Fruit fly (Drosophila melanogaster) whole organism, wandering third instar larva: ENCODE data around the gene Fic.
A peak's percentile ranks its signal among the peaks of the same experiment; 100 is the strongest.

Experiments used
- Abd-B ChIP-seq: fragments of >200 bp; optimal IDR thresholded peaks from 2 replicates; lab custom pipeline; 2017; ENCODE audit warnings: missing biosample characterization, missing genetic modification characterization
- CG32264 ChIP-seq: fragments of 200-800 bp; sonication (Bioruptor generic); optimal IDR thresholded peaks from 2 replicates; lab custom pipeline; 2016; ENCODE audit warnings: missing biosample characterization, missing genetic modification characterization
- CG9705 ChIP-seq: fragments of 200-800 bp; sonication (Bioruptor generic); optimal IDR thresholded peaks from 2 replicates; lab custom pipeline; 2018; ENCODE audit warnings: missing biosample characterization, mild to moderate bottlenecking, missing genetic modification characterization
- Dif ChIP-seq: fragments of 200-275, 200-300 bp; sonication (Bioruptor generic); optimal IDR thresholded peaks from 2 replicates; lab custom pipeline; 2018; ENCODE audit warnings: missing biosample characterization, missing genetic modification characterization; ENCODE audit not compliant: partially characterized antibody
- GATAd ChIP-seq: sonication (Bioruptor generic); optimal IDR thresholded peaks from 2 replicates; lab custom pipeline; 2016; ENCODE audit warnings: missing biosample characterization, missing genetic modification characterization
- HLH106 ChIP-seq: fragments of 200-800 bp; optimal IDR thresholded peaks from 3 replicates; lab custom pipeline; 2019; ENCODE audit warnings: missing biosample characterization, mild to moderate bottlenecking, missing genetic modification characterization, moderate library complexity
- Hnf4 ChIP-seq: fragments of 200-800 bp; sonication (Bioruptor generic); optimal IDR thresholded peaks from 2 replicates; lab custom pipeline; 2016; ENCODE audit warnings: missing biosample characterization, mild to moderate bottlenecking, missing genetic modification characterization
- Hr78 ChIP-seq: fragments of >200 bp; optimal IDR thresholded peaks from 2 replicates; lab custom pipeline; 2017; ENCODE audit warnings: missing biosample characterization, missing genetic modification characterization
- Hr83 ChIP-seq: fragments of 200-300 bp; sonication (Bioruptor generic); optimal IDR thresholded peaks from 2 replicates; lab custom pipeline; 2016; ENCODE audit warnings: missing biosample characterization, mild to moderate bottlenecking, missing genetic modification characterization, moderate library complexity; ENCODE audit not compliant: poor library complexity, severe bottlenecking
- Jra ChIP-seq: sonication (Bioruptor generic); optimal IDR thresholded peaks from 2 replicates; lab custom pipeline; 2016; ENCODE audit warnings: missing biosample characterization, missing genetic modification characterization
- Mio ChIP-seq: sonication (Bioruptor generic); optimal IDR thresholded peaks from 2 replicates; lab custom pipeline; 2016; ENCODE audit warnings: missing biosample characterization, missing genetic modification characterization
- Myc ChIP-seq: fragments of >200 bp; optimal IDR thresholded peaks from 2 replicates; lab custom pipeline; 2017
- OdsH ChIP-seq: fragments of 200-800 bp; sonication (Bioruptor generic); optimal IDR thresholded peaks from 2 replicates; lab custom pipeline; 2016; ENCODE audit warnings: missing biosample characterization, mild to moderate bottlenecking, missing genetic modification characterization
- Rel ChIP-seq, 2 experiments: fragments of 200-800 bp; sonication (Bioruptor generic) in 1 of 2; optimal IDR thresholded peaks; 2 replicates in 1 of 2; 3 replicates in 1 of 2; lab custom pipeline; 2016 to 2019; ENCODE audit warnings: mild to moderate bottlenecking in 2 of 2, missing biosample characterization in 2 of 2, missing genetic modification characterization in 2 of 2, moderate library complexity in 1 of 2
- Sp1 ChIP-seq: fragments of 200-800 bp; sonication (Bioruptor generic); optimal IDR thresholded peaks from 3 replicates; lab custom pipeline; 2019; ENCODE audit warnings: missing biosample characterization, mild to moderate bottlenecking, missing genetic modification characterization, moderate library complexity
- Vsx2 ChIP-seq: fragments of 200-300, 225-300 bp; sonication (Bioruptor generic); optimal IDR thresholded peaks from 2 replicates; lab custom pipeline; 2018; ENCODE audit warnings: missing biosample characterization, missing genetic modification characterization; ENCODE audit not compliant: partially characterized antibody
- brk ChIP-seq: fragments of 200-800 bp; sonication (Bioruptor generic); optimal IDR thresholded peaks from 2 replicates; lab custom pipeline; 2016; ENCODE audit warnings: missing biosample characterization, mild to moderate bottlenecking, missing genetic modification characterization
- dl ChIP-seq, 2 experiments: fragments of 175-275, 200-275 bp in 1 of 2; fragments of 200-275 bp in 1 of 2; sonication (Bioruptor generic); optimal IDR thresholded peaks; lab custom pipeline; 2018; ENCODE audit warnings: mild to moderate bottlenecking in 2 of 2, missing biosample characterization in 2 of 2, missing genetic modification characterization in 2 of 2, moderate library complexity in 2 of 2; ENCODE audit not compliant: partially characterized antibody in 2 of 2, insufficient read depth in 1 of 2
- dmrt93B ChIP-seq: fragments of 200-800 bp; sonication (Bioruptor generic); optimal IDR thresholded peaks from 2 replicates; lab custom pipeline; 2018; ENCODE audit warnings: missing biosample characterization, mild to moderate bottlenecking, missing genetic modification characterization
- dsf ChIP-seq: sonication (Bioruptor generic); optimal IDR thresholded peaks from 2 replicates; lab custom pipeline; 2016; ENCODE audit warnings: missing biosample characterization, missing genetic modification characterization, borderline replicate concordance
- ey ChIP-seq: fragments of 200-800 bp; sonication (Bioruptor generic); optimal IDR thresholded peaks from 2 replicates; lab custom pipeline; 2016; ENCODE audit warnings: missing biosample characterization, missing genetic modification characterization
- foxo ChIP-seq, 2 experiments: fragments of 200-800 bp; sonication (Bioruptor generic); optimal IDR thresholded peaks; 2 replicates in 1 of 2; 3 replicates in 1 of 2; lab custom pipeline; 2016 to 2017; ENCODE audit warnings: missing biosample characterization in 2 of 2, missing genetic modification characterization in 2 of 2
- h ChIP-seq: fragments of 200-800 bp; sonication (Bioruptor generic); optimal IDR thresholded peaks from 3 replicates; lab custom pipeline; 2016; ENCODE audit warnings: missing biosample characterization, mild to moderate bottlenecking, missing genetic modification characterization
- jim ChIP-seq: fragments of 175-275, 200-325 bp; sonication (Bioruptor generic); optimal IDR thresholded peaks from 2 replicates; lab custom pipeline; 2016; ENCODE audit warnings: missing biosample characterization, mild to moderate bottlenecking, missing genetic modification characterization
- lola ChIP-seq: fragments of >200 bp; optimal IDR thresholded peaks from 2 replicates; lab custom pipeline; 2017; ENCODE audit warnings: missing biosample characterization, missing genetic modification characterization
- pan ChIP-seq: fragments of >200 bp; optimal IDR thresholded peaks from 2 replicates; lab custom pipeline; 2017
- psq ChIP-seq: fragments of 200-800 bp; sonication (Bioruptor generic); optimal IDR thresholded peaks from 3 replicates; lab custom pipeline; 2017; ENCODE audit warnings: missing biosample characterization, mild to moderate bottlenecking, missing genetic modification characterization, moderate library complexity
- sage ChIP-seq: fragments of 200-800 bp; sonication (Bioruptor generic); optimal IDR thresholded peaks from 2 replicates; lab custom pipeline; 2016; ENCODE audit warnings: missing biosample characterization, mild to moderate bottlenecking, missing genetic modification characterization
- sv ChIP-seq: fragments of 200-800 bp; sonication (Bioruptor generic); optimal IDR thresholded peaks from 3 replicates; lab custom pipeline; 2016; ENCODE audit warnings: missing biosample characterization, missing genetic modification characterization
- tai ChIP-seq: sonication (Bioruptor generic); optimal IDR thresholded peaks from 2 replicates; lab custom pipeline; 2016; ENCODE audit warnings: missing biosample characterization, missing genetic modification characterization
- usp ChIP-seq: fragments of >200 bp; optimal IDR thresholded peaks from 2 replicates; lab custom pipeline; 2017; ENCODE audit warnings: missing biosample characterization, missing genetic modification characterization
- woc ChIP-seq: sonication (Bioruptor generic); optimal IDR thresholded peaks from 2 replicates; lab custom pipeline; 2016; ENCODE audit warnings: missing biosample characterization, mild to moderate bottlenecking, missing genetic modification characterization

Gene Fic

dm6 chr2L:6424198-6424597 is at the start of gene Fic:
Fic (plus strand) TSS chr2L:6424336.
- TF ChIP-seq Myc (peak; percentile 41), jim (GFP tag; lab: Kevin White, UChicago) (no peak), lola (GFP tag; lab: Kevin White, UChicago) (no peak), OdsH (GFP tag; lab: Kevin White, UChicago) (peak; percentile 4), woc (GFP tag; lab: Kevin White, UChicago) (no peak)

DNA sequence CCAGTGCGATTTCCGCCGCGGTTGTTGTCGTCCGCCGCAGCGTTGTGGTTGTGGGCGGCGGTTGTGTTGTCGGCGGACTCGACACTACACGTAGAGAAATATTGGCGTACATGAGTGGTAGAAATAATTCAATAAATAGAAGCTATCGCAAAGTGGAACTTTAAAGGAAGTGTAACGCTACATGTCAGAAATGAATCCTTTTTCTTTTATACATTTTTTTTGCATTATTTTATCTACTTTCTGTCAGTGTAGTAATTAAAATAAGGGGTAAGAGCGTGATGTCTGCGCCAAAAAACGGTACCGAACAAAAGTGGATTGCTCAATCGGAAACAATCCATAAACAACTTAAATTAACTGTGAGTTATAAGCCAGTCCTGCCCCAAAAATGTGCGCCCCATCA is 44.9 kb upstream of the Fic start:
- TF ChIP-seq HLH106 (tag; lab: Kevin White, UChicago) (no peak), dsf (GFP tag; lab: Kevin White, UChicago) (no peak), Mio (no peak), foxo (GFP tag; optimal IDR thresholded peaks at IDR 0.05; lab: Kevin White, UChicago) (no peak), Hr83 (no peak), Hnf4 (GFP tag; lab: Kevin White, UChicago) (no peak), sv (GFP tag; lab: Kevin White, UChicago) (no peak), usp (no peak), Vsx2 (no peak), Dif (GFP tag; lab: Kevin White, UChicago) (no peak), Hr78 (GFP tag; lab: Kevin White, UChicago) (no peak), brk (no peak), Myc (no peak), ey (no peak), tai (GFP tag; lab: Kevin White, UChicago) (no peak), pan (lab: Kevin White, UChicago) (no peak), CG32264 (GFP tag; lab: Kevin White, UChicago) (no peak), Rel (GFP tag; optimal IDR thresholded peaks at IDR 0.05; lab: Kevin White, UChicago) (no peak), Rel (tag; optimal IDR thresholded peaks at IDR 0.05; lab: Kevin White, UChicago) (no peak), dl (GFP tag; optimal IDR thresholded peaks at IDR 0.05; lab: Kevin White, UChicago; ENCODE audit: insufficient read depth in 1 of 2, partially characterized antibody in 2 of 2) (no peak)

dm6 chr2L:6380966-6381365 is 43.2 kb upstream of the Fic start, which contains the start of gene Nepl5:
Nepl5 (plus strand) TSS chr2L:6381266.
- TF ChIP-seq dmrt93B (GFP tag; lab: Kevin White, UChicago), result no peak
- TF ChIP-seq Abd-B (GFP tag; lab: Kevin White, UChicago), result no peak
- TF ChIP-seq Vsx2, result no peak
- TF ChIP-seq Mio, result no peak
- no peak for TF ChIP-seq sage
- no peak for TF ChIP-seq Jra (GFP tag; lab: Kevin White, UChicago)
- no peak for TF ChIP-seq GATAd (GFP tag; lab: Kevin White, UChicago)
- no peak for TF ChIP-seq usp
- TF ChIP-seq, all 38 proteins: peak for 0

- TF ChIP-seq Rel (GFP tag; optimal IDR thresholded peaks at IDR 0.05; lab: Kevin White, UChicago) (no peak), Rel (tag; optimal IDR thresholded peaks at IDR 0.05; lab: Kevin White, UChicago) (peak; percentile 49), HLH106 (tag; lab: Kevin White, UChicago) (no peak)
Observed at dm6 chr2L:6385409-6385808, 38.7 kb upstream of the Fic start, which contains the start of gene Nepl6. Nepl6 (minus strand) TSS chr2L:6385512.

dm6 chr2L:6387068-6387467 is 37.1 kb upstream of the Fic start:
- TF ChIP-seq Hr83 (no peak), Hr78 (GFP tag; lab: Kevin White, UChicago) (no peak), ey (no peak), Rel (GFP tag; optimal IDR thresholded peaks at IDR 0.05; lab: Kevin White, UChicago) (no peak), Rel (tag; optimal IDR thresholded peaks at IDR 0.05; lab: Kevin White, UChicago) (peak; percentile 72)

- TF ChIP-seq psq (GFP tag; lab: Kevin White, UChicago) (no peak), HLH106 (tag; lab: Kevin White, UChicago) (no peak), Hr83 (no peak), lola (GFP tag; lab: Kevin White, UChicago) (no peak), CG9705 (GFP tag; lab: Kevin White, UChicago) (no peak), dsf (GFP tag; lab: Kevin White, UChicago) (no peak), Sp1 (GFP tag; lab: Kevin White, UChicago) (no peak), h (GFP tag; lab: Kevin White, UChicago) (no peak), ey (no peak), Dif (GFP tag; lab: Kevin White, UChicago) (no peak), dl (GFP tag; optimal IDR thresholded peaks at IDR 0.05; lab: Kevin White, UChicago; ENCODE audit: insufficient read depth in 1 of 2, partially characterized antibody in 2 of 2) (no peak), dmrt93B (GFP tag; lab: Kevin White, UChicago) (no peak)
Observed at dm6 chr2L:6391469-6391868, 32.7 kb upstream of the Fic start.
